Worm (Caenorhabditis elegans): ENCODE data around the gene R03H10.4.

Gene R03H10.4

ce11 chrII:4194127-4194526, 25.8 kb upstream of the R03H10.4 start, which contains the start of gene mth-2:
TSS of gene mth-2 (minus strand) at chrII:4194314.
- TF ChIP-seq tbx-8 (GFP tag; optimal IDR thresholded peaks at IDR 0.05) (no peak), nhr-28 (tag; optimal IDR thresholded peaks at IDR 0.05) (no peak), drap-1 (GFP tag; optimal IDR thresholded peaks at IDR 0.05) (no peak), lsy-2 (tag; optimal IDR thresholded peaks at IDR 0.05) (no peak), mls-2 (tag; optimal IDR thresholded peaks at IDR 0.05) (no peak), snpc-4 (tag; optimal IDR thresholded peaks at IDR 0.05) (no peak), lin-32 (GFP tag; optimal IDR thresholded peaks at IDR 0.05) (no peak), lin-13 (tag; optimal IDR thresholded peaks at IDR 0.05) (no peak), sptf-1 (tag; optimal IDR thresholded peaks at IDR 0.05) (no peak), flh-1 (GFP tag; optimal IDR thresholded peaks at IDR 0.05) (no peak), cnd-1 (tag; optimal IDR thresholded peaks at IDR 0.05) (no peak), ceh-83 (GFP tag; optimal IDR thresholded peaks at IDR 0.05) (no peak), hlh-1 (tag; optimal IDR thresholded peaks at IDR 0.05) (no peak), elt-3 (tag; optimal IDR thresholded peaks at IDR 0.05) (no peak), pha-4 (tag; optimal IDR thresholded peaks at IDR 0.05) (no peak), ceh-43 (GFP tag; optimal IDR thresholded peaks at IDR 0.05) (no peak), unc-39 (tag; optimal IDR thresholded peaks at IDR 0.05) (no peak), nhr-2 (tag; optimal IDR thresholded peaks at IDR 0.05) (no peak)

- no peak for TF ChIP-seq unc-39 (tag; optimal IDR thresholded peaks at IDR 0.05)
These were observed 18.1 kb upstream of the R03H10.4 start, which contains the start of gene cpna-1 for ce11 chrII:4186364-4186763. TSS of gene cpna-1 (plus strand) at chrII:4186664.

ce11 chrII:4183979-4184378, 15.7 kb upstream of the R03H10.4 start:
- TF ChIP-seq hlh-1 (tag; optimal IDR thresholded peaks at IDR 0.05) (peak; percentile 96), nhr-12 (tag; optimal IDR thresholded peaks at IDR 0.05) (no peak), unc-120 (tag; optimal IDR thresholded peaks at IDR 0.05; ENCODE audit: poor library complexity, severe bottlenecking) (peak; percentile 58), mep-1 (tag; optimal IDR thresholded peaks at IDR 0.05) (no peak), mab-5 (tag; optimal IDR thresholded peaks at IDR 0.05) (no peak), unc-62 (GFP tag; optimal IDR thresholded peaks at IDR 0.05) (peak; percentile 29)

- TF ChIP-seq ceh-39 (tag; optimal IDR thresholded peaks at IDR 0.05) (no peak), zip-8 (tag; optimal IDR thresholded peaks at IDR 0.05) (no peak), lin-13 (tag; optimal IDR thresholded peaks at IDR 0.05) (no peak)
These were observed 14.1 kb upstream of the R03H10.4 start, which contains the start of gene R03H10.11 for ce11 chrII:4182364-4182763. TSS of gene R03H10.11 (plus strand) at chrII:4182664.

ce11 chrII:4179897-4180296, 11.6 kb upstream of the R03H10.4 start, which contains the start of gene R03H10.1:
TSS of gene R03H10.1 (plus strand) at chrII:4180248.
- no peak for TF ChIP-seq sptf-1 (tag; optimal IDR thresholded peaks at IDR 0.05)
- no peak for TF ChIP-seq elt-3 (tag; optimal IDR thresholded peaks at IDR 0.05)
- TF ChIP-seq drap-1 (GFP tag; optimal IDR thresholded peaks at IDR 0.05), result no peak
- no peak for TF ChIP-seq pha-4 (tag; optimal IDR thresholded peaks at IDR 0.05)
- no peak for TF ChIP-seq sem-2 (GFP tag; optimal IDR thresholded peaks at IDR 0.05)

- TF ChIP-seq M03D4.4 (tag; optimal IDR thresholded peaks at IDR 0.05), result no peak
- TF ChIP-seq sem-2 (GFP tag; optimal IDR thresholded peaks at IDR 0.05), result no peak
- no peak for TF ChIP-seq ceh-43 (GFP tag; optimal IDR thresholded peaks at IDR 0.05)
- TF ChIP-seq nhr-237 (tag; optimal IDR thresholded peaks at IDR 0.05), result no peak
- TF ChIP-seq pha-4 (tag; optimal IDR thresholded peaks at IDR 0.05), result no peak
- no peak for TF ChIP-seq ceh-83 (GFP tag; optimal IDR thresholded peaks at IDR 0.05)
- no peak for TF ChIP-seq nhr-2 (tag; optimal IDR thresholded peaks at IDR 0.05)
These were observed 10.5 kb upstream of the R03H10.4 start, which contains the start of gene R03H10.7 for ce11 chrII:4178838-4179237. TSS of gene R03H10.7 (minus strand) at chrII:4178938.

ce11 chrII:4173842-4174241, 5.5 kb upstream of the R03H10.4 start:
- no peak for TF ChIP-seq lsy-2 (tag; optimal IDR thresholded peaks at IDR 0.05)
- no peak for TF ChIP-seq zip-8 (tag; optimal IDR thresholded peaks at IDR 0.05)
- no peak for TF ChIP-seq snpc-4 (tag; optimal IDR thresholded peaks at IDR 0.05)
- TF ChIP-seq hlh-1 (tag; optimal IDR thresholded peaks at IDR 0.05), result no peak
- no peak for TF ChIP-seq mab-5 (tag; optimal IDR thresholded peaks at IDR 0.05)
- no peak for TF ChIP-seq ceh-83 (GFP tag; optimal IDR thresholded peaks at IDR 0.05)
- no peak for TF ChIP-seq sem-2 (GFP tag; optimal IDR thresholded peaks at IDR 0.05)
- TF ChIP-seq unc-120 (tag; optimal IDR thresholded peaks at IDR 0.05; ENCODE audit: poor library complexity, severe bottlenecking), result no peak
- TF ChIP-seq nhr-2 (tag; optimal IDR thresholded peaks at IDR 0.05), result no peak
- TF ChIP-seq unc-39 (tag; optimal IDR thresholded peaks at IDR 0.05), result no peak
- no peak for TF ChIP-seq bed-3 (GFP tag; optimal IDR thresholded peaks at IDR 0.05)
- no peak for TF ChIP-seq flh-1 (GFP tag; optimal IDR thresholded peaks at IDR 0.05)
- no peak for TF ChIP-seq ceh-43 (GFP tag; optimal IDR thresholded peaks at IDR 0.05)
